Worm (Caenorhabditis elegans) whole organism, L4 larva: Measurements from ENCODE around the gene math-23.

Source experiments
- F26F4.8 ChIP-seq: fragments of 200-800 bp; sonication (Bioruptor generic); conservative IDR thresholded peaks from 2 replicates; pipeline ENCODE4 v1.3.6; 2022; ENCODE audit warnings: missing genetic modification characterization, missing compliant biosample characterization
- T20F7.1 ChIP-seq: fragments of 200-800 bp; sonication (Bioruptor generic); optimal IDR thresholded peaks from 2 replicates; lab custom pipeline; 2018; ENCODE audit warnings: mild to moderate bottlenecking, missing genetic modification characterization, missing compliant biosample characterization
- T26A8.4 ChIP-seq: fragments of 200-800 bp; sonication (Bioruptor generic); IDR thresholded peaks from 2 replicates; pipeline ENCODE4 v1.3.6; 2022; ENCODE audit warnings: missing genetic modification characterization, missing compliant biosample characterization
- aly-2 ChIP-seq: sonication (generic microtip); optimal IDR thresholded peaks from 2 replicates; lab custom pipeline; 2018; ENCODE audit warnings: missing biosample characterization, missing genetic modification characterization
- ama-1 ChIP-seq: fragments of 150-350 bp; optimal IDR thresholded peaks from 2 replicates; lab custom pipeline; 2014; ENCODE audit warnings: inconsistent platforms, mixed read lengths
- arid-1 ChIP-seq: fragments of 200-800 bp; sonication (Bioruptor generic); conservative IDR thresholded peaks from 2 replicates; pipeline ENCODE4 v1.3.6; 2022; ENCODE audit warnings: missing genetic modification reagents, missing genetic modification characterization, missing compliant biosample characterization
- ceh-28 ChIP-seq: fragments of 150-350 bp; optimal IDR thresholded peaks from 2 replicates; lab custom pipeline; 2014; ENCODE audit warnings: missing biosample characterization, missing genetic modification reagents, missing genetic modification characterization
- ceh-44 ChIP-seq: fragments of 200-800 bp; sonication (Bioruptor generic); IDR thresholded peaks from 2 replicates; pipeline ENCODE4 v1.3.6; 2022; ENCODE audit warnings: missing genetic modification reagents, missing genetic modification characterization, missing compliant biosample characterization
- ceh-62 ChIP-seq: sonication (generic microtip); optimal IDR thresholded peaks from 2 replicates; lab custom pipeline; 2017; ENCODE audit warnings: missing biosample characterization, missing genetic modification characterization
- ceh-82 ChIP-seq: sonication (generic microtip); optimal IDR thresholded peaks from 2 replicates; lab custom pipeline; 2017; ENCODE audit warnings: missing biosample characterization, missing genetic modification characterization
- daf-16 ChIP-seq, 3 experiments: sonication (generic microtip); optimal IDR thresholded peaks; 2 replicates each; lab custom pipeline; 2016 to 2017; ENCODE audit warnings: missing genetic modification characterization in 3 of 3, missing genetic modification reagents in 3 of 3, mild to moderate bottlenecking in 2 of 3, missing compliant biosample characterization in 2 of 3, missing biosample characterization in 1 of 3, moderate library complexity in 1 of 3
- daf-8 ChIP-seq: fragments of 200-800 bp; sonication (Bioruptor generic); IDR thresholded peaks from 2 replicates; pipeline ENCODE4 v1.3.6; 2022; ENCODE audit warnings: missing genetic modification characterization, missing compliant biosample characterization
- dmd-8 ChIP-seq: fragments of 200-800 bp; sonication (Bioruptor generic); IDR thresholded peaks from 2 replicates; pipeline ENCODE4 v1.3.6; 2022; ENCODE audit warnings: missing genetic modification characterization, missing compliant biosample characterization
- duxl-1 ChIP-seq: sonication (generic microtip); optimal IDR thresholded peaks from 2 replicates; lab custom pipeline; 2016; ENCODE audit warnings: mild to moderate bottlenecking, missing genetic modification characterization, moderate library complexity, missing compliant biosample characterization; ENCODE audit not compliant: poor library complexity
- egl-27 ChIP-seq: sonication (generic microtip); optimal IDR thresholded peaks from 3 replicates; lab custom pipeline; 2017; ENCODE audit warnings: missing biosample characterization, missing genetic modification reagents, missing genetic modification characterization
- egl-43 ChIP-seq: fragments of 200-800 bp; sonication (Bioruptor generic); IDR thresholded peaks from 2 replicates; pipeline ENCODE4 v1.3.6; 2022; ENCODE audit warnings: missing genetic modification reagents, missing genetic modification characterization, missing compliant biosample characterization
- fos-1 ChIP-seq: fragments of 150-350 bp; optimal IDR thresholded peaks from 2 replicates; lab custom pipeline; 2014; ENCODE audit warnings: missing biosample characterization, missing genetic modification characterization
- hif-1 ChIP-seq, 2 experiments: sonication (generic microtip); optimal IDR thresholded peaks; 2 replicates each; lab custom pipeline; 2016 to 2017; ENCODE audit warnings: missing compliant biosample characterization in 2 of 2, missing genetic modification characterization in 2 of 2, missing genetic modification reagents in 2 of 2, missing genotype in 2 of 2, mild to moderate bottlenecking in 1 of 2
- hlh-30 ChIP-seq: sonication (generic microtip); optimal IDR thresholded peaks from 2 replicates; lab custom pipeline; 2017; ENCODE audit warnings: antibody characterized with exemption, mild to moderate bottlenecking, missing genetic modification characterization, missing compliant biosample characterization; ENCODE audit not compliant: insufficient read depth
- lin-13 ChIP-seq: fragments of 150-350 bp; optimal IDR thresholded peaks from 2 replicates; lab custom pipeline; 2014; ENCODE audit warnings: missing biosample characterization, missing genetic modification reagents, missing genetic modification characterization
- lir-3 ChIP-seq: sonication (generic microtip); optimal IDR thresholded peaks from 2 replicates; lab custom pipeline; 2016; ENCODE audit warnings: mild to moderate bottlenecking, missing genetic modification characterization, missing compliant biosample characterization
- nhr-25 ChIP-seq: sonication (generic microtip); optimal IDR thresholded peaks from 2 replicates; lab custom pipeline; 2017; ENCODE audit warnings: missing genetic modification characterization, mild to moderate bottlenecking, missing compliant biosample characterization, antibody characterized with exemption, moderate library complexity, borderline replicate concordance; ENCODE audit not compliant: insufficient read depth
- nhr-28 ChIP-seq: fragments of 150-350 bp; optimal IDR thresholded peaks from 2 replicates; lab custom pipeline; 2014; ENCODE audit warnings: missing biosample characterization, missing genetic modification characterization
- nhr-48 ChIP-seq: sonication (generic microtip); optimal IDR thresholded peaks from 2 replicates; lab custom pipeline; 2016; ENCODE audit warnings: mild to moderate bottlenecking, missing genetic modification characterization, missing compliant biosample characterization
- pha-4 ChIP-seq, 2 experiments: fragments of 150-350 bp in 1 of 2; fragments of 200-800 bp in 1 of 2; sonication (Bioruptor generic) in 1 of 2; IDR thresholded peaks in 1 of 2; optimal IDR thresholded peaks in 1 of 2; 2 replicates each; pipeline versions ENCODE4 v1.3.6 to Lab custom; 2014 to 2022; ENCODE audit warnings: missing genetic modification characterization in 2 of 2, missing genetic modification reagents in 2 of 2, missing biosample characterization in 1 of 2, missing compliant biosample characterization in 1 of 2
- pqm-1 ChIP-seq: sonication (generic microtip); optimal IDR thresholded peaks from 2 replicates; lab custom pipeline; 2017; ENCODE audit warnings: missing biosample characterization, missing genetic modification characterization
- sdz-12 ChIP-seq: fragments of 200-800 bp; sonication (Bioruptor generic); optimal IDR thresholded peaks from 2 replicates; lab custom pipeline; 2018; ENCODE audit warnings: mild to moderate bottlenecking, missing genetic modification characterization, missing compliant biosample characterization
- snpc-4 ChIP-seq: fragments of 150-350 bp; optimal IDR thresholded peaks from 2 replicates; lab custom pipeline; 2014; ENCODE audit warnings: missing biosample characterization, missing genetic modification characterization
- tra-1 ChIP-seq: fragments of 200-800 bp; sonication (Bioruptor generic); IDR thresholded peaks from 2 replicates; pipeline ENCODE4 v1.3.6; 2022; ENCODE audit warnings: missing genetic modification reagents, missing genetic modification characterization, missing compliant biosample characterization
- unc-39 ChIP-seq: sonication (generic microtip); optimal IDR thresholded peaks from 2 replicates; lab custom pipeline; 2017; ENCODE audit warnings: missing biosample characterization, missing genetic modification characterization
- unc-62 ChIP-seq, 3 experiments: fragments of 150-350 bp in 1 of 3; sonication (generic microtip); optimal IDR thresholded peaks in 2 of 3; peaks in 1 of 3; 1 replicate in 1 of 3; 2 replicates in 2 of 3; lab custom pipeline; 2014 to 2017; ENCODE audit warnings: missing biosample characterization in 3 of 3, missing genetic modification characterization in 3 of 3, missing genetic modification reagents in 3 of 3, missing genotype in 1 of 3
- zip-2 ChIP-seq: fragments of 150-350 bp; optimal IDR thresholded peaks from 2 replicates; lab custom pipeline; 2014; ENCODE audit warnings: missing biosample characterization, missing genetic modification characterization

math-23 gene

DNA sequence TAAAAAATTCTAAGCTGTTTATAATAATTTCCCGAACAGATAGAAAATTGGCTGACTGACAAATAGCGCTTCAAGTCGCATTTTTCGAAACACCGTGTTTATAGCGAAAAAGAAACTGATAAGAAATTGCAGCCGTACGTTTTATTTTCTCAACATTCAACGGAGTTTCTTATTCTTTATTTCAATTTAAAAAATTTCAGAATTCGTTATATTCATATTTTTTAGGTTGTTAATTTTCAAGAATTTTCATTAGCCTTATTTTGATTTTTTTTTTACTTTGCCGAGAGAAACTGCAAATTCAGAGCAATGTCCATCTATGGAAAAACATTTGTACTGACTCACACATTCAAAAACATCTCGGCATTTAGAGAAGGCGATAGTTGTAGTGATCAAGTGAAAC is 4.1 kb upstream of the math-23 start, which contains the start of gene C46F9.6:
TSS of gene C46F9.6 (plus strand) at position 301 of the 400 bp plus-strand sequence.
- TF ChIP-seq pqm-1: peak; percentile 8
- peak in 1 of 2 experiments; percentile 30 for TF ChIP-seq unc-62 (GFP tag; optimal IDR thresholded peaks at IDR 0.05 in 1 of 2; lab: Kevin White, UChicago)
- TF ChIP-seq unc-62 (tag; optimal IDR thresholded peaks at IDR 0.05; lab: Kevin White, UChicago): no peak
- no peak for TF ChIP-seq T20F7.1 (GFP tag; lab: Kevin White, UChicago)
- no peak for TF ChIP-seq daf-16 (GFP tag; optimal IDR thresholded peaks at IDR 0.05; lab: Kevin White, UChicago)
- TF ChIP-seq daf-16 (tag; optimal IDR thresholded peaks at IDR 0.05; lab: Kevin White, UChicago): peak; percentile 60

DNA sequence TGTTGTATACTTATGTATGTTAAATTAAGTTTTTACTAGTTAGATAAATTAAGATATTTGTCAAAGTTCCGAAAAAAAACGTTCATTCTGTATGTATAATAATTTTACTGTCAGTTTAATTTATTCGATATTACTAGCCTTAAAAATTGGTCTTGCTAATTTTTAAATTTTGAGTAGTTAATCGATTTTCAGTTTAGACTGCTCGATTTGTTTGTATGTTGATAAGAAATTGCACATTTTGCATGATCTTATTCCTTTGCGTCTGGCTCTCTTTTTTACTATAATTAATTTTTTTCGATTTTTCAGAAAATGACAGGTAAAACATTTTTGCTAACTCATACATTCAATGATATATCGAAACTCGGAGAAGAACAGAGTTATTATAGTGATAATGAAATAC is 2.1 kb upstream of the math-23 start, which contains the start of gene math-24:
TSS of gene math-24 (plus strand) at position 301 of the 400 bp plus-strand sequence.
- TF ChIP-seq F26F4.8 (GFP tag; lab: Robert Waterston, UW): no peak

- TF ChIP-seq pqm-1: peak; percentile 19
- TF ChIP-seq aly-2: no peak
These were observed 3.0 kb downstream of the math-23 start, which contains the start of gene math-22 for ce11 chrII:1905104-1905503. Gene math-22, plus strand, starts transcription at chrII:1905404.

ce11 chrII:1912741-1913140 is 10.7 kb downstream of the math-23 start, which contains the start of gene math-31:
Gene math-31, minus strand, starts transcription at chrII:1912841.
- TF ChIP-seq daf-8 (GFP tag; lab: Robert Waterston, UW) (no peak), ceh-44 (GFP tag; lab: Robert Waterston, UW) (no peak), egl-27 (tag; lab: Kevin White, UChicago) (no peak), ceh-28 (no peak), nhr-28 (tag; lab: Kevin White, UChicago) (no peak)
- TF ChIP-seq, all 104 proteins: peak for 0

DNA sequence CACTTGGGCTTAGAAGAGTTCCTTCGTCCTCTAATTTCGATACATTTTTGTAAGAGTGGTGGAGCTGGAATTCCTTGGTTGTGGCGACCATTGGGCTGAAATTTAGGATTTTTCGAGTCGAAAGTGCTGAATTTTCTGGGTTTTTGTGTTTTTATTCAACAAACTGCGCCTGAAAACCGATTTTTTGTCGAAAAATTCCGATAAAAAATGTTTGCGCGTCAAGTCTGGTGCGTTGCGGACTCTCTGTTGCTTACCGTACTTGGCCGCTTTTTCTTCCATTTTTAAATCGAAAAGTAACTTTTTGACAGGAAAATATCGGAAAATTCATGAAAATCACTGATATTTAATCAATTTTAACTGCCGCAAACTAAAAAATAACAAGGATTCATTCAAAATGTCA is 15.8 kb downstream of the math-23 start, which contains the start of gene bath-4:
TSS of gene bath-4 (minus strand) at position 101 of the 400 bp plus-strand sequence.
- TF ChIP-seq pha-4 (GFP tag; IDR thresholded peaks at IDR 0.05; lab: Robert Waterston, UW): no peak
- TF ChIP-seq pha-4 (tag; optimal IDR thresholded peaks at IDR 0.05; lab: Kevin White, UChicago): no peak
- TF ChIP-seq lir-3: no peak
- TF ChIP-seq tra-1 (GFP tag; lab: Robert Waterston, UW): no peak
- no peak for TF ChIP-seq arid-1 (GFP tag; lab: Robert Waterston, UW)
- TF ChIP-seq nhr-48 (tag; lab: Kevin White, UChicago): no peak
- no peak for TF ChIP-seq nhr-25
- TF ChIP-seq ceh-82: no peak
- no peak for TF ChIP-seq sdz-12 (GFP tag; lab: Kevin White, UChicago)
- TF ChIP-seq, all 104 proteins: peak for 0

DNA sequence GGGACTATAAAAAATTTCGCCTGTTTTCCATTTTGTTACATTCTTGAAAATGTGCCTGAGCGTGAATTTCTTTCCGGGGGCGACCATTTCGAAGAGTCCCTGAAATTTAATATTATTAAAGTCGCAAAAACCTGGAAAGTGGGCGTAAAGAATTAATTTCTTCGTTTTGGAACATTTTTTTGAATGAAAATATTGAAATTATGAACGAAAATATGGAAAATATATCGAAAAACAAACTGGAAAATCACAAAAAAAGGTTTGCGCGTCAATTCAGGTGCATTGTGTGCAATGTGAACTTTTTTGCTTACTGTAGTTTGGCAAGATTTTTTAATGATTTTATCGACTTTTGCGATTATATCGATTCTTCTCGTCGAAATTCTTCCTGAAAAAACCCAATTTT is 18.9 kb downstream of the math-23 start, which contains the start of gene bath-7:
TSS of gene bath-7 (minus strand) at position 101 of the 400 bp plus-strand sequence.
- TF ChIP-seq zip-2 (no peak), snpc-4 (tag; lab: Kevin White, UChicago) (no peak), hlh-30 (tag; lab: Kevin White, UChicago) (no peak), T26A8.4 (no peak), fos-1 (no peak), ceh-62 (tag; lab: Kevin White, UChicago) (no peak), lin-13 (GFP tag; lab: Kevin White, UChicago) (no peak), egl-43 (GFP tag; lab: Robert Waterston, UW) (no peak), duxl-1 (tag; lab: Kevin White, UChicago) (no peak), unc-39 (tag; lab: Kevin White, UChicago) (no peak), daf-16 (GFP tag; optimal IDR thresholded peaks at IDR 0.05; lab: Kevin White, UChicago) (no peak), daf-16 (tag; optimal IDR thresholded peaks at IDR 0.05; lab: Kevin White, UChicago) (no peak), pha-4 (GFP tag; IDR thresholded peaks at IDR 0.05; lab: Robert Waterston, UW) (no peak), pha-4 (tag; optimal IDR thresholded peaks at IDR 0.05; lab: Kevin White, UChicago) (no peak), ama-1 (lab: Kevin White, UChicago) (no peak), dmd-8 (GFP tag; lab: Robert Waterston, UW) (no peak), hif-1 (tag; optimal IDR thresholded peaks at IDR 0.05; lab: Kevin White, UChicago) (no peak), pqm-1 (no peak)
